Worm (Caenorhabditis elegans): ENCODE measurements around the gene Y105C5B.1413.

Gene Y105C5B.1413

DNA sequence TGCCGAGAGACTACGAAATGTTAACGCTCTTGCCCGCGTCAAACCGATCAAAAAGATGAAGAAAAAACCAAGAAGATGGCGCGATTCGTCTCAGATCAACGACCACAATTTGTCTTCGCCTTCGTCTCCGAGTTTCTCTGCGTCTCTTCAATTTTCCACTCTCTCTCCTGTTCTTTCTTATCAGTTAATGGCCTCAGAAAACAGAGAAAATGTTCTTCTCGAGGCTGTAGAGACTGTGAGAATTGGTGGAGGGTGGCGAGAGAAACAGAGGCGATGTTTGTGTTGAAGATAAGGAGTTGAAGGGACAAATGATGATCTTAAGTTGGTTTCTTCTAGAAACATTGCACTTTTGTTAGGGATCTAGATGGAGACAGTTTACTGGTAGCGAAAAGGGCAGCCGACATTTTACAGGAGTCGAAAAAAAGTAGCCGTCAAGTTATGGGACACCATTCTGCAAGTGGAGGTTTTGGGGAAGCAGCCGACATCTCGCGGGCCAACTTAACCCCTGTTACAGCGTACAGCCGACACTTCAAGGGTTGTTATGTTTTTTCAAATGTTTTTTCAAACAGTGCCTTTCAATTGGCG is 3.4 kb downstream of the Y105C5B.1413 start (continued):
- no peak for TF ChIP-seq mab-9 (GFP tag; IDR thresholded peaks at IDR 0.05)
- peak; percentile 31 for TF ChIP-seq vab-15 (tag; optimal IDR thresholded peaks at IDR 0.05)

DNA sequence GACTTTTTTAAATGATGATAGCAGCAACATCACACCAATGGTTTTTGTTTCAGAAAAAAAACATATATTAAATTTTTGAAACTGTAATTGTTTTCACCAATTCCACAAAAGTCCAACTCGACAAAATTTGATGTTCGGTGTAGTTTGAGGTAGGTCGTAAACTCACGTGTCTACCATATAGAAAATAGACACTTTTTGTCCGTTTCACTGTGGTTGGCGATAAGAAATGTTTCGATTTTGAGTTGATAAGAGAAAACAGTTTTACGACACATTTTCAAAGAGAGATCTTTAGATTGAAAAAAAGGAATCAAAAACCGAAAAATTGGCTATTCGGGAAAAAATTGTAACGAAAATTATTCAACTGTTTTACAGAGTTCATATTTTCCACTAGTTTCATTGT is 6.0 kb downstream of the Y105C5B.1413 start:
- no peak for TF ChIP-seq snu-23 (GFP tag; optimal IDR thresholded peaks at IDR 0.05)
- no peak for TF ChIP-seq hlh-4 (tag; optimal IDR thresholded peaks at IDR 0.05)
- no peak for TF ChIP-seq ceh-82 (tag; optimal IDR thresholded peaks at IDR 0.05)
- TF ChIP-seq mdl-1 (tag; optimal IDR thresholded peaks at IDR 0.05), result peak in 1 of 2 experiments; percentile 65
- TF ChIP-seq xbp-1 (tag; optimal IDR thresholded peaks at IDR 0.05), result no peak
- TF ChIP-seq fos-1 (tag; optimal IDR thresholded peaks at IDR 0.05), result no peak
- TF ChIP-seq mab-9 (GFP tag; IDR thresholded peaks at IDR 0.05), result no peak
- peak; percentile 67 for TF ChIP-seq nhr-20 (tag; optimal IDR thresholded peaks at IDR 0.05)
- TF ChIP-seq tbx-2 (tag; optimal IDR thresholded peaks at IDR 0.05), result no peak
- peak; percentile 14 for TF ChIP-seq nhr-71 (tag; optimal IDR thresholded peaks at IDR 0.05)
- TF ChIP-seq nhr-77 (tag; optimal IDR thresholded peaks at IDR 0.05), result no peak
- peak; percentile 84 for TF ChIP-seq elt-2 (tag; optimal IDR thresholded peaks at IDR 0.05)
- TF ChIP-seq ztf-4 (tag; optimal IDR thresholded peaks at IDR 0.05), result no peak
- TF ChIP-seq nhr-28 (tag; optimal IDR thresholded peaks at IDR 0.05), result no peak
- TF ChIP-seq ceh-90 (tag; optimal IDR thresholded peaks at IDR 0.05), result no peak
- no peak for TF ChIP-seq C04F5.9 (tag; optimal IDR thresholded peaks at IDR 0.05)
- TF ChIP-seq pag-3 (tag; optimal IDR thresholded peaks at IDR 0.05; ENCODE audit: borderline replicate concordance, insufficient read depth), result no peak
- no peak for TF ChIP-seq Y116A8C.19 (tag; optimal IDR thresholded peaks at IDR 0.05; ENCODE audit: borderline replicate concordance)
- no peak for TF ChIP-seq skn-1 (tag; optimal IDR thresholded peaks at IDR 0.05)
- TF ChIP-seq egl-27 (tag; optimal IDR thresholded peaks at IDR 0.05), result no peak
- no peak for TF ChIP-seq lin-15B (tag; optimal IDR thresholded peaks at IDR 0.05)
- TF ChIP-seq aha-1 (tag; optimal IDR thresholded peaks at IDR 0.05), result no peak
- TF ChIP-seq fkh-4 (tag; optimal IDR thresholded peaks at IDR 0.05; ENCODE audit: borderline replicate concordance), result no peak
- no peak for TF ChIP-seq unc-86 (tag; optimal IDR thresholded peaks at IDR 0.05)
- no peak for TF ChIP-seq aly-2 (tag; optimal IDR thresholded peaks at IDR 0.05)
- TF ChIP-seq nhr-85 (tag), result no peak
- TF ChIP-seq ama-1 (optimal IDR thresholded peaks at IDR 0.05), result no peak
- TF ChIP-seq dpl-1 (GFP tag; optimal IDR thresholded peaks at IDR 0.05), result no peak
- peak; percentile 25 for TF ChIP-seq lin-14 (GFP tag; optimal IDR thresholded peaks at IDR 0.05)
- TF ChIP-seq rnt-1 (tag; optimal IDR thresholded peaks at IDR 0.05), result no peak
- no peak for TF ChIP-seq zag-1 (tag; optimal IDR thresholded peaks at IDR 0.05)
- TF ChIP-seq hlh-17 (GFP tag; optimal IDR thresholded peaks at IDR 0.05; ENCODE audit: borderline replicate concordance), result no peak
- peak; percentile 21 for TF ChIP-seq nhr-90 (tag; optimal IDR thresholded peaks at IDR 0.05; ENCODE audit: poor library complexity)
- TF ChIP-seq lsy-2 (tag; optimal IDR thresholded peaks at IDR 0.05), result peak in 1 of 2 experiments; percentile 24
- no peak for TF ChIP-seq ceh-88 (GFP tag; IDR thresholded peaks at IDR 0.05)
- no peak for TF ChIP-seq unc-130 (tag; optimal IDR thresholded peaks at IDR 0.05)
- no peak for TF ChIP-seq efl-1 (optimal IDR thresholded peaks at IDR 0.05)
- peak in 1 of 2 experiments; percentile 64 for TF ChIP-seq efl-1 (GFP tag; optimal IDR thresholded peaks at IDR 0.05 in 1 of 2)
- TF ChIP-seq unc-62 (GFP tag; optimal IDR thresholded peaks at IDR 0.05), result no peak
- TF ChIP-seq nhr-237 (tag; optimal IDR thresholded peaks at IDR 0.05), result no peak
- no peak for TF ChIP-seq ces-1 (GFP tag; optimal IDR thresholded peaks at IDR 0.05)
- TF ChIP-seq nhr-47 (tag; optimal IDR thresholded peaks at IDR 0.05), result no peak
- TF ChIP-seq ets-5 (GFP tag; IDR thresholded peaks at IDR 0.05), result no peak
- TF ChIP-seq pqm-1 (tag; optimal IDR thresholded peaks at IDR 0.05), result no peak
- TF ChIP-seq C16A3.4 (tag; optimal IDR thresholded peaks at IDR 0.05), result no peak
- no peak for TF ChIP-seq egl-13 (tag; optimal IDR thresholded peaks at IDR 0.05)
- TF ChIP-seq swsn-7 (tag; optimal IDR thresholded peaks at IDR 0.05), result no peak
- TF ChIP-seq F16B12.6 (tag; optimal IDR thresholded peaks at IDR 0.05), result no peak
- TF ChIP-seq blmp-1 (tag; optimal IDR thresholded peaks at IDR 0.05), result peak; percentile 72
- TF ChIP-seq lir-3 (tag; optimal IDR thresholded peaks at IDR 0.05; ENCODE audit: poor library complexity), result no peak
- TF ChIP-seq unc-30 (tag; optimal IDR thresholded peaks at IDR 0.05), result no peak
